Fruit fly (Drosophila melanogaster): ENCODE measurements around the gene eag.

dm6 chrX:14951346-14951862, 3.9 kb upstream of the eag start:
- no peak for TF ChIP-seq topi (GFP tag; optimal IDR thresholded peaks at IDR 0.05)
- TF ChIP-seq CG6854 (GFP tag; optimal IDR thresholded peaks at IDR 0.05) = no peak
- TF ChIP-seq fd85E (GFP tag; optimal IDR thresholded peaks at IDR 0.05) = no peak
- no peak for TF ChIP-seq dsx (GFP tag; optimal IDR thresholded peaks at IDR 0.05; ENCODE audit: poor library complexity, severe bottlenecking)
- no peak for TF ChIP-seq Eip93F (GFP tag; optimal IDR thresholded peaks at IDR 0.05)
- no peak for TF ChIP-seq CG3919 (GFP tag; optimal IDR thresholded peaks at IDR 0.05)
- no peak for TF ChIP-seq CG11294 (GFP tag; IDR thresholded peaks at IDR 0.05)
- no peak for TF ChIP-seq acj6 (GFP tag; optimal IDR thresholded peaks at IDR 0.05)
- no peak for TF ChIP-seq CG9139 (GFP tag; optimal IDR thresholded peaks at IDR 0.05)
- no peak for TF ChIP-seq Ets21C (GFP tag; optimal IDR thresholded peaks at IDR 0.05)
- no peak for TF ChIP-seq CG6808 (GFP tag; optimal IDR thresholded peaks at IDR 0.05)
- TF ChIP-seq net (GFP tag; optimal IDR thresholded peaks at IDR 0.05) = no peak
- TF ChIP-seq Blimp-1 (GFP tag; optimal IDR thresholded peaks at IDR 0.05) = no peak
